Fruit fly (Drosophila melanogaster): Measurements from ENCODE around the gene CG17834.

Gene CG17834

DNA sequence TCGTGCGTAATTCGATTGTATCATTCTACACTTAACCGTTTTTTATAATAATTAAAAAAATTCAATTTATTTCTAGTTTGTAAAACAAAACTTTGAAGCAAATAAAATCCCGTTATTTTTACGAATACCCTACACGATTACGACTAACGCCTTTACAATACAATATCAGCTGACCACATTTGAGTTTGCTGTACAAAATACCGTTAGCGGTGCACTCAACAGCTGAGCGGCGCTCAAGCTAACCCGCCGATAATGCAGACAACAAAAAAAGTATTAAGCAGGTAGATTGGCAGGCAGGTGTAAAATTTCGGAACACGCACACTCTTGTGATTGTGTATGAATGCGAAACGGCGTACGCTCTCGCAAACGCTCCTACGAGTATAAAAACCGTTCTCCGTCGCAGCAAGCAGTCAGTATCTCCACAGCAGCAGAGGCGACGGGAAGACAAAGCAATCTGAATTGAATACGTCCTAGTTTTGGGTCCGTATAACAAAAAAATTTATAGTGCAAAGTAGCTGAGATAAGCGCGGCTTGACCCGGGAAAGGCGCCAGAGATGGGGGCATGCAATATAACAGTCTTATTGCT is 7.1 kb upstream of the CG17834 start, which contains the start of gene Acer (continued):
- TF ChIP-seq Nf-YC (tag; optimal IDR thresholded peaks at IDR 0.05) (peak; percentile 25), phol (tag; optimal IDR thresholded peaks at IDR 0.05) (peak; percentile 37), sob (GFP tag; IDR thresholded peaks at IDR 0.05) (no peak), oc (tag; optimal IDR thresholded peaks at IDR 0.05) (peak; percentile 28), Trl (optimal IDR thresholded peaks at IDR 0.05) (peak in 1 of 2 experiments; percentile 43), Trl (GFP tag; optimal IDR thresholded peaks at IDR 0.05) (peak; percentile 25), CG31224 (GFP tag; IDR thresholded peaks at IDR 0.05) (no peak), kah (GFP tag; optimal IDR thresholded peaks at IDR 0.05) (peak; percentile 15), CG12769 (tag; optimal IDR thresholded peaks at IDR 0.05) (no peak), CG17568 (GFP tag; optimal IDR thresholded peaks at IDR 0.05) (no peak), BEAF-32 (GFP tag; optimal IDR thresholded peaks at IDR 0.05) (peak; percentile 36), Dll (GFP tag; IDR thresholded peaks at IDR 0.05; ENCODE audit: partially characterized antibody) (peak; percentile 60; the same call in 3 of the 4 replicates), Ets97D (GFP tag; optimal IDR thresholded peaks at IDR 0.05) (peak; percentile 6), Dbx (GFP tag; IDR thresholded peaks at IDR 0.05) (no peak), pfk (GFP tag; optimal IDR thresholded peaks at IDR 0.05) (peak; percentile 11), CG15514 (GFP tag; optimal IDR thresholded peaks at IDR 0.05) (peak; percentile 8), CG11093 (GFP tag; IDR thresholded peaks at IDR 0.05) (no peak), Antp (GFP tag; optimal IDR thresholded peaks at IDR 0.05) (no peak), pho (GFP tag; optimal IDR thresholded peaks at IDR 0.05) (no peak), dati (GFP tag; IDR thresholded peaks at IDR 0.05) (no peak), CG13624 (GFP tag; optimal IDR thresholded peaks at IDR 0.05) (peak; percentile 30), gt (GFP tag; IDR thresholded peaks at IDR 0.05) (no peak), CG14441 (GFP tag; IDR thresholded peaks at IDR 0.05) (0 out of 2 replicates have a peak, but pooled peaks have one; percentile 12), shn (GFP tag; optimal IDR thresholded peaks at IDR 0.05) (no peak), nerfin-1 (tag; optimal IDR thresholded peaks at IDR 0.05) (peak; percentile 3), rib (GFP tag; IDR thresholded peaks at IDR 0.05) (peak; percentile 73; the same call in 1 of the 2 replicates), cg (GFP tag; optimal IDR thresholded peaks at IDR 0.05) (peak; percentile 70), mirr (GFP tag; optimal IDR thresholded peaks at IDR 0.05) (peak; percentile 13), crp (GFP tag; optimal IDR thresholded peaks at IDR 0.05) (peak; percentile 53 to 91), CG2116 (GFP tag; optimal IDR thresholded peaks at IDR 0.05) (peak; percentile 39), E2f2 (GFP tag; IDR thresholded peaks at IDR 0.05) (0 out of 2 replicates have a peak, but pooled peaks have one; percentile 10), Hr78 (GFP tag; optimal IDR thresholded peaks at IDR 0.05) (peak in 1 of 2 experiments; percentile 87), tap (tag; optimal IDR thresholded peaks at IDR 0.05) (no peak), Taf1 (GFP tag; IDR thresholded peaks at IDR 0.05) (no peak), grn (GFP tag; optimal IDR thresholded peaks at IDR 0.05) (no peak), bigmax (GFP tag; optimal IDR thresholded peaks at IDR 0.05) (no peak)

DNA sequence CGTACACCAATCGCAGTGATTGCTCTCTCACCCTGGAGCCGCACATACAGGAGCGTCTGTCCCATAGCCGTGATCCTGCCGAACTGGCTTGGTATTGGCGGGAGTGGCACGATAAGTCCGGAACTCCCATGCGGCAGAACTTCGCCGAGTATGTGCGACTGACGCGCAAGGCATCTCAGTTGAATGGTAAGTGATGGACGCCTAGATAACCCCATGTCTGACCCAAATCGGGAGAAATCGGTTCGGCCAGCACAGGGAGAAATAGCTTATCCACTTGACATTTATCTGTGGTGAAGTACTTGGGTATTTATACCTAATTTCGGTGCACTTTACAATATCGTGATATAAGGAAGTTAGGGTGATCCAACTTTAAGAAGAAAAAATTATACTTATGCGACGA is 6.2 kb upstream of the CG17834 start:
- peak; percentile 14 for TF ChIP-seq Med (GFP tag)
- TF ChIP-seq MBD-R2 (GFP tag; IDR thresholded peaks at IDR 0.05) = 0 out of 2 replicates have a peak, but pooled peaks have one; percentile 8
- TF ChIP-seq cwo (GFP tag; optimal IDR thresholded peaks at IDR 0.05) = no peak
- 0 out of 3 replicates have a peak, but pooled peaks have one; percentile 51 for TF ChIP-seq CG2199 (GFP tag; IDR thresholded peaks at IDR 0.05)
- TF ChIP-seq vvl (GFP tag; IDR thresholded peaks at IDR 0.05) = no peak
- TF ChIP-seq CG34224 (GFP tag; IDR thresholded peaks at IDR 0.05; ENCODE audit: partially characterized antibody) = no peak
- TF ChIP-seq BtbVII (GFP tag; optimal IDR thresholded peaks at IDR 0.05) = no peak
- no peak for TF ChIP-seq CG9727 (GFP tag; optimal IDR thresholded peaks at IDR 0.05)
- 0 out of 3 replicates have a peak, but pooled peaks have one; percentile 7 for TF ChIP-seq zfh1 (GFP tag; IDR thresholded peaks at IDR 0.05)
- TF ChIP-seq Hmr (GFP tag; optimal IDR thresholded peaks at IDR 0.05) = no peak
